Fruit fly (Drosophila melanogaster): Measurements from ENCODE around the gene nub.

Gene nub

DNA sequence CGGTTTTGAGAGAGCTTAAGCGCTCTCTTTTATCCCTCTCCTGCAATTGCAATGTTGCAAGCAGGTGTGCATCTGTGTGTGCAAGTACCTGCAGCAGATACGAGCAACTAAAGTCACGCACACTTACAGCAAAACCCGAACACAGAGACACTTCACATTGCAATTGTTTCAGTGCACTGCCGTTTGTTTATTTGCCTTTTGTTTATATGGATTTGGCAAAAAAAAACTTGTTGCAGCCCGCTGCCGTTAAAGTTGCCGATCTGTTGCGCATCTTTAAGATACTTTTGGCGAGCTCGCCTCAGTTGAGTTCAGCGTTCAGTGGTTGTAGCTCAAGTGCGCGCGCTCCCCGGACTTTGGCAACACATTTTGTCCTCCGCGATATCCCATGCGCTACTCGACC, at the start of gene nub:
Gene nub (plus strand): TSS at position 301 of the 400 bp plus-strand sequence.
- TF ChIP-seq CG17801 (GFP tag; optimal IDR thresholded peaks at IDR 0.05; ENCODE audit: partially characterized antibody), result no peak

DNA sequence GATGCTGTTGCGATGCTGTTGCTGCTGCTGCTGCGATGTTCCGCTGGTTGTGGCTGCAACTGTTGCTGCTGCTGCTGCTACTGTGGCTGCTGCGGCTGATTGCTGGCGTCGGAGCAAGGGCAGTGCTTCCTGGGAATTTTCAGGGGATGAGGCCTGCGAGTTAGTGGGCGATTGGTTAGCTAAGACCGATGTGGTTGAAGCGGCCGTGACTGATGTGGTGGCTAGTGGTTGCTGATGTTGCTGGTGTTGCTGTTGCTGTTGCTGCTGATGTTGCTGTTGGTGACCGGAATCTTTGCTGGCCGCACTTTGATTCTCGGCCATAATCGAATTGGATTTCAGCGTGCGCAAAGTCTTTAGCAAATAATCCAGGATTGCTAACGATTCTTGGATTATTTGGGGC, 48.1 kb upstream of the nub start:
- TF ChIP-seq CG17801 (GFP tag; optimal IDR thresholded peaks at IDR 0.05; ENCODE audit: partially characterized antibody), result no peak

DNA sequence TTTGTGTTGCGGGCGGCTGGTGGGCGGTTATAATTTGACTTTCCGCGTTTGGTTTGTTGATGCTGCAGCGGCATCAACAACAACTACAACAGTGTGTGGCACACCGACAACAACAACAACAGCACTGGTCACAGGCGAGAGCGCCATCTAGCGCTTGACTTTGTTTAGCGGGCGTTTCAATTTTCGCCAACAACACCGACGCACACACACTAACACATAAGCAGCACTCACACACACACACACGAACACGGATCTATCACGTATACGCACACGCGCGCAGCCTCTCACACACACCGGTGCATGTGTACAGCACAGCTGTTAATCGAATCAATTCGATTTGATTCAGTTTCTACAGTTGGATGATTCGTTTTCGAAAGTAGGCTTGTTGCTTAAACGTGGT, 47.2 kb upstream of the nub start:
- no peak for TF ChIP-seq CG17801 (GFP tag; optimal IDR thresholded peaks at IDR 0.05; ENCODE audit: partially characterized antibody)

DNA sequence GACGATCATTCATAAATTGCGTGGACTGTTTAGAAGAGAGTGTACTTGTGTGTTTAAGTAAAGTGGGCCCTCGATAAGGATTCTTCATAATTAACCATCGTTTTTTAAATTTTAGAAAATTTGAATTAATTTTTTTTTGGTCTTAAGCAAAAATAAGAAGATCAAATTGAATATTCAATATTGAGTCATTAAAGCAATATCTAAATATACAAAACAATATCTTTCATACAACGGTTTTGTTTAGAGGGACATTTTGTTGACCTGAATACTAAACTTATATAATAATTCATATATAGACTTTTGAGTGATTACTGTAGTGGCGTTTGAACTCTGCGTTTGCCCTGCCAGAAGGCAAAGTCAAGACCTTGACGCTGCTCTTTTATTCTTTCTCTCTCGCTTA, 45.4 kb upstream of the nub start:
- peak; percentile 50 for TF ChIP-seq CG17801 (GFP tag; optimal IDR thresholded peaks at IDR 0.05; ENCODE audit: partially characterized antibody)

DNA sequence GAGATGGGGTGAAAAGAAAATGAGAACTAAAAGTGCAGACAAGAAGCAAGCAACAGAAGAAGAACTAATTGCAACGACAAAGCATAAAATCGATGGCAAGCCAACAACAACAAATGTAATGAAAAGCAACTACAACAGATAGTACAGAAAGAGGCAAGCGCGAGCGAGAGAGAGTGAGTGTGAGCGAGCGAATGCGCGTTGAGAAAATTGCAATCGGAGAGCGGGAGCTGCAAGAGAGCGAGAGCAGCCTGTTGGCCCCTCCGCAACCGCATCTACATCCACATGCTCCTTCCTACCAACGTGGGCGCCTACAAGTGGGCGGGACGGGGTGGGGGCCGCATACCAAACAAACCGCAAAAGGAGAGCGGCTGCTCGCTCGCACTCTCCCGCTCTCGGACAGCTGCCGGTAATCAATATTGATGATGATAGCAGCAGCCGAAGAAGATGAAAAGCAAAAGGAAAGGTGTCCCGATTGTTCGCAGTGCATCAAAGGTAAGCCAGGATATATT, 44.3 kb upstream of the nub start:
- TF ChIP-seq CG17801 (GFP tag; optimal IDR thresholded peaks at IDR 0.05; ENCODE audit: partially characterized antibody), result no peak

DNA sequence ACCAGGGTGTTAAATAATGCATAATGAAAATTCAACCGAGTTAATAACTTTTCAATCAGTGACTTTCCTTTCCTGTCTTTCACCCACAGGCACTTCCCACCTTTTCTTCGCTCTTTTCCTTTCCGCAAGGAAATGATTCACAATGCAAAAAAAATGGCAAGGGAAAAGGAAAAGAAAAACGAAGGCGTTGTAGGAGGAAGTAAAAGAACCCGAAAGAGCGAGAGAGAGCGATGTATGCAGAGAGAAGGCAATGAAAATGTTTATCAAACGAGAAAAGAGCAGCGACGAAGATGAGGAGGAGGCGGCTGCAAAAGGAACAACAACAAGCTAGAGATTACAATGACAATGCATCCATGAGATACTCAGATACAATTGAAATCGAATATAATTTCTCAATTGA, 43.6 kb upstream of the nub start:
- TF ChIP-seq CG17801 (GFP tag; optimal IDR thresholded peaks at IDR 0.05; ENCODE audit: partially characterized antibody), result no peak

DNA sequence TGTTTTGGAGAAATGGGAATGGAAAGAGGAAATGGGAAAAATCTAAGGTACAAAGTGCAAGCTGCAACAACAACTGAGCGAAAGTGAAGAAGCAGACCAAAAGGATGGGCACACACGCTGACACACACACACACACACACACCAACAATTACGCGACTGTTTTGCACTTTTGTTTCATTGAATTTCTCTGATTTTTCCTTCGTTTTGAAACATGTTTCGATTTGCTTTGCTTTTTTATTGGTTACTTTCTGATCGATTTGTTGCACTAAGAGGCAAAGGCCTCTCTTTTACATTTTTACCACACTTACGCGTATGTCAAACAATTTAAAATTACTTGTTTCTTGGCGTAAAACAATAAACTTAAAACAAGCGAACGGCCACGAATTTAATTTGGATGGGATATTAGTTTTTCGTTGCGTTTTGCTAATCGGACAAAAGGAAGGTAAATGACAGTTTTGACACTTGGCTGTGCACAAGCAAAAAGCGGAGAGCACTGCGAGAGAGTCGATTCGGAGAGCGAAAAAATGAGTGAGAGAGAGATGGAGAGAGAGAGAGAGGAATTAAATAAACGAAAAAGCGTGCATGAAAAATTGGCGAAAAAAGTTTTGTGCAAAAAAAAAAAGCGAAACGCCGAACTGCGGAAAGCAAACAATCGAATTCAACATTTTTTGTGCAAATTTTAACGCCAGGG, 41.9 kb upstream of the nub start:
- peak; percentile 24 for TF ChIP-seq CG17801 (GFP tag; optimal IDR thresholded peaks at IDR 0.05; ENCODE audit: partially characterized antibody)

DNA sequence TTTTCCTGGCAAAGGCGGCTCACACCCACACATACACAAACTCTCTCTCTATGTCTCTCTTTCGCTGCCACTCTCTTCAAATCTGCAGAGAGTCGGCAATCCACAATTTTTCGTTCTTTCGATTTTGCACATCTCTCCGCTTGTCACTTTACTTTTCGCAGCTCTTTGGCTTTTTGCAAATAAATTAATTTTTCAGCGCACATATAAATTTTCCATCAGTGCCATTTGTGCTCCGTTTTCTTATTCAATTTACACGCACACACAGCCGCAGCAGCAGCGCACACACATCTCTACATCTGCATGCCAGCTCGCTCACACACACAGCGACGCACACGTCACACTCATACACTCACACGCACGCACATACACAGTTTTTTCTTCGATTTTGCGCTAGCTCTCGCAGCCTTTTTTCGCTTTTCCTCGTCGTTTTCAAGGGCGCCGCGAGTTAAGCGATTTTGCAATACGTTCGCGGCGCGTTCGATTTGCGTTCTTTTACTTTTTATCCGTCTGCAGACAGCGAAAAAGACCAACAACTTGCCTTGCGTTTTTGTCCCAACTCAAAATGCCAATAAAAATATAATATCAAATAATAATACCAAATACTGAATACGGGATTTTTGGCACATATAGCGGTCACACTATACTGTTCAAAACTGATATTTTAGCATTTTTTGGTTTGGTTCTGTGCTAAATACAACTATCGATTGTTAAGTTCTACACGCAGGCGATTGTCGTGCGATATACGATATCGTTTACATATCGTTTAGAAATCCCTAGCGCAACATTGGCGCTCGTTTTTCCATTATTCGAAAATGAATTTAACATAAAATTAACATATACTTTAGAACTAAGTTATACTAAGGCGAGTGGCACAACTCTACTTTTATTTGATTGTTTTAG, 41.1 kb upstream of the nub start, which contains the start of gene bun:
Gene bun (minus strand): TSS at position 569 of the 900 bp plus-strand sequence.
- TF ChIP-seq CG17801 (GFP tag; optimal IDR thresholded peaks at IDR 0.05; ENCODE audit: partially characterized antibody), result peak; percentile 17

DNA sequence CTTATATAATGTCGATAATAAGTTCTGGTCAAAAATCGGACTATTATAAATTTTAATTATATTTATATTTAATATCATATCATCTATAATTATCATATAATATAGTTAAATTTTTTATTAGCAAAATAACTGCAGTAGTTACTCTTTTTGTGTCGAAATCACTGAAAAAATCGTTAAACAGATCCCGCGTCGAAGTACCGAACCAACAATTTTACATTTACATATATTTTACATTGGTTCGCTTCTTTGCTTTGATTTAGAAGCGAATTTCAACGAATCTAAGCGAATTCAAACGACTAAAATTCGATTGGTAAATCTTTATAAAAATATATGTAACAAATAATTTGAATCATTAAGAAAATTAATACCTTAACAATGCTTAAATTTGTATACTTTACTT, 40.5 kb upstream of the nub start:
- TF ChIP-seq CG17801 (GFP tag; optimal IDR thresholded peaks at IDR 0.05; ENCODE audit: partially characterized antibody), result no peak

DNA sequence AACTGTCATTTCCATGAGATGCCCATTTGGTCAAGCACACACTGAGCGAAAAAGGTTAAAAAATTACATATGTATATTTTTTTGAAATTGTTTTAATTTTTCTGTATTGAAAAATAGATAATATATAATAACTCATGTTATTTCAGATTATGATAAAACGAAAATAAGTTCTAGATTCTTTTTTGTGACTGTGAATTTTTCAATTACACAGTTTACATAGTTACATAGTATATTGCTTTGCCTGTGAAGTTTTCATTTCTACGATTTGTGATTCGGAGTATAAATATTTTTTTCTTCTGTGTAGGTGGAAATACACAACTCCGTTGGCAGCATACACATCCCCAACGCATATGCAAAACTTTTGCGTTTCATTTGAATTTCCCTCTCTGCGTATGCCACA, 39.1 kb upstream of the nub start:
- TF ChIP-seq CG17801 (GFP tag; optimal IDR thresholded peaks at IDR 0.05; ENCODE audit: partially characterized antibody), result no peak

DNA sequence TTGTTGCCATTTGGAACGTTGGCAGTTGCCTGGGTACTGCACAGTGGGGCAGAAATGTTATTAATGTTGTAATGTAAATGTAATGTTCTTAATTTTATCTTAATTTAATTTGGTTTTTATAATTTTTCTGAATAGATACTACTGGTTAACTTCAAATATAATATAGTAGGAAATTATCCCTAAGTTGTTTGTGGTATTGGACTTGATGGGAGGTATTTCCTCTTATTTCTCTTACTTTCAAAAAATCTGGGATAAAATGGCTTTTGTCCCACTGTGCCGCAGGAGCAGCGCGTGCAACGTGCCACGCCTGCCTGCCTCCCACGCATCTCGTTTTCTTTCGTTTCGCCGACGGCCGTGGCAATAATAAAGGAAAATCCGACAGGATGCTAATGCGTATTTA, 38.5 kb upstream of the nub start:
- TF ChIP-seq CG17801 (GFP tag; optimal IDR thresholded peaks at IDR 0.05; ENCODE audit: partially characterized antibody), result no peak

DNA sequence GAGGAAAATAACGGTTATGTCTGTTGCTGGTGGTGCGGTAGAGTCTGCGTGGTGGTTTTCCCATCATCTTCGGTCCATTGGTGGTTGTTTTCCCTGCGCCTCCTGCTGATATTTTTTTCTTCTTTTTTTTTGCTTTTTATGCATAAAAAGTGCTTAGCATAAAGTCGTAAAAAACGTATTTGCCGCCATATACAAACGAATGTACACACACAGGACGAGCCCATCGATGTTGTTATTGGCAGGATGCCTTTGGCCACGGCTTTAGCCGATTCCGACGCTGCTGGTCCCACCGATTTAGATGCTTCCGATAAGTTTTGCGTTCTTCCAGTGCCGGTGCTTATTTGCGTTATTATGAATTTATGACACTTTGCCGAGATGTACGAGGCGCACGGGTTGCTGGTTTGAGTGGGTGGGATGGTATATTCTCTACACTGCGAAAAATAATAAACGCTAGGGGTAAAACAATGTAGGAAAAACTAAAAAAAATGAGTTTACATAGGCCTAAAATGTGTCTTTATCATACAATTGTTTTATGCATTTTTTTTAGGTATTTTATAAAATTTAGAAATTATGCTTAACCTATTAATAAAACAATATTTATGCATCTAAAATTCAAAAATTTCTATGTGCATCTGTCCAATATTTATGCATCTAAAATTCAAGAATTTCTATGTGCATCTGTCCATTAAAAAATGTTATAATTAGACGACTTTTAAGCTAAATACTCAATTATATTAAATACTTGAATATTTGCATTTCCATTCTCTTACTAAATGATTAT, 20.3 kb upstream of the nub start:
- no peak for TF ChIP-seq CG17801 (GFP tag; optimal IDR thresholded peaks at IDR 0.05; ENCODE audit: partially characterized antibody)

DNA sequence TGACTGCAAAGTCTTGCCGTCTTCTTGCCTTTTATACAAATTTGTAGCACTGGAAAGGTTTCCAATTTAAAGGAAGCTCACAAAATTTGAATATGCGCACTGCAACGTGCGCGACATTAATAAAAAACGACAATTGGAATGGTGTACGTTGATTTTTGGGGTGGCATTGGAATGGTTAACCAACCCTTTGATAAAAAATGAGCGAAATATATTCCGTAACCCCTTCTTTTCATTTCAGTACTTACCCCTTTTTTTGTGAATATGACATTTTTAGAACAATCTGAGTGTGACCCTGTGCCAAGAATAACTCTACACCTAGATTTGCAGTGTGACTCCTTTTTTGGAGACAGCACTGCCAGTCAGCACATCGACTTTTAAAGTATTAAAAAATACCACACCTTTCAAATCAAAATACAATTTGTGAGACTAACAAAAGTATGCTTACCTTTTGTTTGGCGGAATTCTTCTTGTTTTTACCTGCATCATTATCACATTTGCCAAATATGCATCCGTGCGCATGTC, 12.4 kb upstream of the nub start:
- no peak for TF ChIP-seq CG17801 (GFP tag; optimal IDR thresholded peaks at IDR 0.05; ENCODE audit: partially characterized antibody)

DNA sequence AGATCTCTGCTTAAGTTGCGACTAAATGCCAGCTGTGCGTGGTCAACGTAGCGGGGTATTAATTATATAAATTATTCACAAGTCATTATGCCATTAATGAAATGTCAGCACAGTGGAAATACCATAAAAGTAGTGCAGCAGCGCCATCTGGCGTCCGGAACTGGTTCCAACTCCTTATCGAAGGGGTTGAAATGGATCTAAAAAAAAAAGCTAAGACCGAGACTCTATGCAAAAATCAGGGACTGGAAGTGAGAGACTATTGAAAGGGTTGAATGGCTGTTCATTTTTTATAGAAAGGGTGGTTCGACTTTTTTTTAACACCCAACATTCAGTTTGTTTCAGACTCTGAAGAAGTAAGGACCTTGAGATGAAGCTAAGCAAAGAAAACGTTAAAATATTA, 8.3 kb upstream of the nub start:
- no peak for TF ChIP-seq CG17801 (GFP tag; optimal IDR thresholded peaks at IDR 0.05; ENCODE audit: partially characterized antibody)

DNA sequence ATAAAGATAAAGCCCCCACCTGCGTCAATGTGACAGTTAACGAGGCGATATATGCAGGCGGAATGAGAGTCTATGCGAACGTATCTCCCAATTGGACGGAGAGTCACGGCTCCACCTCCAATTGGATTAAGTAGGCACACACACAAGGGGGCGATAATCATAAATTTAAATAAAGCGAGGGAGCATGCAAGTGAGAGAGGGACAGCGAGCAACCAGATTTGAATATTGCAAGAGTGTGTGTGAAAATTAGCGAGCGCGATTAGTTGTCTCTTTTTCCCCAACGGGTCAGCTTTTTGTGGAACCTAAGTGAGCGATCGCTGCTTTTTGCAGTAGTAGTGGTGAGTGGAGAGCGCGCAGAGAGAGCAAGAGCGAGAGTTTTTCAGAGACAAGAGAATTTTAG, 567 bp upstream of the nub start:
- no peak for TF ChIP-seq CG17801 (GFP tag; optimal IDR thresholded peaks at IDR 0.05; ENCODE audit: partially characterized antibody)
